Worm (Caenorhabditis elegans): ENCODE results near the gene fat-5.

- TF ChIP-seq ahr-1 (tag; optimal IDR thresholded peaks at IDR 0.05) (no peak), ceh-48 (tag; optimal IDR thresholded peaks at IDR 0.05) (no peak), sox-4 (tag; optimal IDR thresholded peaks at IDR 0.05) (no peak), madf-2 (tag; optimal IDR thresholded peaks at IDR 0.05) (no peak), tbx-2 (tag; optimal IDR thresholded peaks at IDR 0.05) (no peak), pros-1 (tag; optimal IDR thresholded peaks at IDR 0.05) (no peak), unc-42 (tag; optimal IDR thresholded peaks at IDR 0.05) (no peak), lin-11 (tag; optimal IDR thresholded peaks at IDR 0.05) (no peak)
These were observed 19.0 kb upstream of the fat-5 start, which contains the start of gene W06D12.6 for ce11 chrV:17705814-17706213.

Measured in whole organism, late embryonic.